Fruit fly (Drosophila melanogaster) whole organism, embryonic: ENCODE results near the gene CG11560.

Source experiments
- Awh ChIP-seq: fragments of 200-800 bp; sonication (Bioruptor generic); IDR thresholded peaks from 2 replicates; pipeline ENCODE4, ENCODE4 v1.3.6; 2022; ENCODE audit warnings: missing biosample characterization, missing genetic modification characterization
- CG10462 ChIP-seq: fragments of 200-800 bp; sonication (Bioruptor generic); optimal IDR thresholded peaks from 2 replicates; lab custom pipeline; 2016; ENCODE audit warnings: missing biosample characterization, missing genetic modification characterization
- CG10543 ChIP-seq: fragments of 200-800 bp; sonication (Bioruptor generic); optimal IDR thresholded peaks from 3 replicates; lab custom pipeline; 2017; ENCODE audit warnings: missing biosample characterization, mild to moderate bottlenecking, missing genetic modification characterization, moderate library complexity
- CG13123 ChIP-seq: fragments of 200-800 bp; sonication (Bioruptor generic); optimal IDR thresholded peaks from 2 replicates; lab custom pipeline; 2016; ENCODE audit warnings: missing biosample characterization, missing genetic modification characterization
- CG13894 ChIP-seq: fragments of 200-800 bp; sonication (Bioruptor generic); optimal IDR thresholded peaks from 3 replicates; lab custom pipeline; 2018; ENCODE audit warnings: missing biosample characterization, mild to moderate bottlenecking, missing genetic modification characterization, moderate library complexity
- CG16863 ChIP-seq: fragments of 200-800 bp; sonication (Bioruptor generic); optimal IDR thresholded peaks from 3 replicates; lab custom pipeline; 2016; ENCODE audit warnings: missing biosample characterization, missing genetic modification characterization
- CG17361 ChIP-seq: fragments of 200-800 bp; sonication (Bioruptor generic); IDR thresholded peaks from 3 replicates; pipeline ENCODE4 v1.3.6; 2022; ENCODE audit warnings: missing biosample characterization, missing genetic modification characterization
- CG17829 ChIP-seq: fragments of 200-800 bp; optimal IDR thresholded peaks from 2 replicates; lab custom pipeline; 2019; ENCODE audit warnings: missing biosample characterization, mild to moderate bottlenecking, missing genetic modification characterization, moderate library complexity
- CG18011 ChIP-seq: fragments of 200-800 bp; sonication (Bioruptor generic); optimal IDR thresholded peaks from 2 replicates; lab custom pipeline; 2017; ENCODE audit warnings: missing biosample characterization, missing genetic modification characterization, mild to moderate bottlenecking, moderate library complexity, missing genotype
- CG18262 ChIP-seq: fragments of 200-800 bp; optimal IDR thresholded peaks from 3 replicates; lab custom pipeline; 2019; ENCODE audit warnings: missing biosample characterization, mild to moderate bottlenecking, missing genetic modification characterization, moderate library complexity
- CG2712 ChIP-seq: fragments of 200-800 bp; optimal IDR thresholded peaks from 3 replicates; lab custom pipeline; 2019; ENCODE audit warnings: missing biosample characterization, mild to moderate bottlenecking, missing genetic modification characterization, moderate library complexity
- CG3065 ChIP-seq: fragments of 200-800 bp; sonication (Bioruptor generic); optimal IDR thresholded peaks from 2 replicates; lab custom pipeline; 2016; ENCODE audit warnings: missing biosample characterization, missing genetic modification characterization
- CG31441 ChIP-seq: fragments of 200-800 bp; sonication (Bioruptor generic); IDR thresholded peaks from 2 replicates; pipeline ENCODE4 v1.3.6; 2022; ENCODE audit warnings: missing biosample characterization, missing genetic modification characterization
- CG34224 ChIP-seq: fragments of 200-800 bp; sonication (Bioruptor generic); IDR thresholded peaks from 3 replicates; pipeline ENCODE4 v1.3.6; 2022; ENCODE audit warnings: missing biosample characterization, missing genetic modification characterization; ENCODE audit not compliant: partially characterized antibody
- CG3847 ChIP-seq: fragments of 200-800 bp; sonication (Bioruptor generic); IDR thresholded peaks from 2 replicates; pipeline ENCODE4 v1.3.6; 2022; ENCODE audit warnings: missing biosample characterization, missing genetic modification characterization
- CG5180 ChIP-seq: fragments of 200-800 bp; sonication (Bioruptor generic); optimal IDR thresholded peaks from 3 replicates; lab custom pipeline; 2017; ENCODE audit warnings: missing biosample characterization, missing genetic modification characterization, mild to moderate bottlenecking, moderate library complexity, missing genetic modification reagents
- CG8359 ChIP-seq: fragments of 200-800 bp; sonication (Bioruptor generic); optimal IDR thresholded peaks from 2 replicates; lab custom pipeline; 2017; ENCODE audit warnings: missing biosample characterization, mild to moderate bottlenecking, missing genetic modification characterization, borderline replicate concordance
- CG8388 ChIP-seq: fragments of 200-800 bp; sonication (Bioruptor generic); optimal IDR thresholded peaks from 2 replicates; lab custom pipeline; 2019; ENCODE audit warnings: missing biosample characterization, mild to moderate bottlenecking, missing genetic modification characterization, moderate library complexity
- CG9727 ChIP-seq: fragments of 200-800 bp; sonication (Bioruptor generic); optimal IDR thresholded peaks from 3 replicates; lab custom pipeline; 2017; ENCODE audit warnings: missing biosample characterization, mild to moderate bottlenecking, missing genetic modification characterization
- CoRest ChIP-seq: fragments of 200-800 bp; sonication (Bioruptor generic); optimal IDR thresholded peaks from 3 replicates; lab custom pipeline; 2018; ENCODE audit warnings: missing biosample characterization, mild to moderate bottlenecking, missing genetic modification characterization, moderate library complexity
- Doc3 ChIP-seq: fragments of 200-800 bp; sonication (Bioruptor generic); IDR thresholded peaks from 3 replicates; pipeline ENCODE4 v1.3.6; 2022; ENCODE audit warnings: missing biosample characterization, missing genetic modification characterization; ENCODE audit not compliant: partially characterized antibody
- Fer2 ChIP-seq: fragments of 200-800 bp; sonication (Bioruptor generic); optimal IDR thresholded peaks from 2 replicates; lab custom pipeline; 2018; ENCODE audit warnings: missing biosample characterization, mild to moderate bottlenecking, missing genetic modification characterization, moderate library complexity
- Hr51 ChIP-seq, 2 experiments: fragments of 200-800 bp; sonication (Bioruptor generic); optimal IDR thresholded peaks; 2 replicates in 1 of 2; 3 replicates in 1 of 2; lab custom pipeline; 2016 to 2018; ENCODE audit warnings: missing biosample characterization in 2 of 2, missing genetic modification characterization in 2 of 2, mild to moderate bottlenecking in 1 of 2, moderate library complexity in 1 of 2
- Oli ChIP-seq: fragments of 200-800 bp; sonication (Bioruptor generic); optimal IDR thresholded peaks from 2 replicates; lab custom pipeline; 2018; ENCODE audit warnings: missing biosample characterization, mild to moderate bottlenecking, missing genetic modification characterization, moderate library complexity
- Poxn ChIP-seq: fragments of 200-800 bp; sonication (Bioruptor generic); IDR thresholded peaks from 2 replicates; pipeline ENCODE4 v1.3.6; 2022; ENCODE audit warnings: missing biosample characterization, missing genetic modification characterization
- Rfx ChIP-seq: fragments of 200-800 bp; sonication (Bioruptor generic); IDR thresholded peaks from 2 replicates; pipeline ENCODE4 v1.3.6; 2022; ENCODE audit warnings: missing biosample characterization, missing genetic modification characterization
- chinmo ChIP-seq: fragments of 200-800 bp; sonication (Bioruptor generic); IDR thresholded peaks from 4 replicates; pipeline ENCODE4 v1.3.6; 2022; ENCODE audit warnings: missing biosample characterization, missing genetic modification characterization; ENCODE audit not compliant: partially characterized antibody
- dmrt99B ChIP-seq: fragments of 200-800 bp; sonication (Bioruptor generic); optimal IDR thresholded peaks from 2 replicates; lab custom pipeline; 2018; ENCODE audit warnings: missing biosample characterization, mild to moderate bottlenecking, missing genetic modification characterization, moderate library complexity
- hb ChIP-seq: fragments of 200-800 bp; sonication (Bioruptor generic); IDR thresholded peaks from 3 replicates; pipeline ENCODE4 v1.3.6; 2022; ENCODE audit warnings: missing biosample characterization, missing genetic modification characterization; ENCODE audit not compliant: partially characterized antibody
- kni ChIP-seq: fragments of 200-800 bp; sonication (Bioruptor generic); optimal IDR thresholded peaks from 3 replicates; lab custom pipeline; 2017; ENCODE audit warnings: mild to moderate bottlenecking, missing biosample characterization, missing genetic modification reagents, missing genetic modification characterization
- lab ChIP-seq: fragments of 200-800 bp; sonication (Bioruptor generic); optimal IDR thresholded peaks from 3 replicates; lab custom pipeline; 2017; ENCODE audit warnings: missing biosample characterization, missing genetic modification characterization, mild to moderate bottlenecking, moderate library complexity, missing genetic modification reagents
- odd ChIP-seq: fragments of 200-800 bp; sonication (Bioruptor generic); optimal IDR thresholded peaks from 2 replicates; lab custom pipeline; 2017; ENCODE audit warnings: missing biosample characterization, mild to moderate bottlenecking, missing genetic modification characterization
- pb ChIP-seq: fragments of 200-800 bp; sonication (Bioruptor generic); optimal IDR thresholded peaks from 3 replicates; lab custom pipeline; 2016; ENCODE audit warnings: missing biosample characterization, missing genetic modification characterization
- sc ChIP-seq, 3 experiments: fragments of >200 bp in 2 of 3; fragments of 200-800 bp in 1 of 3; sonication (Bioruptor generic) in 1 of 3; optimal IDR thresholded peaks; 2 replicates in 2 of 3; 3 replicates in 1 of 3; lab custom pipeline; 2017; ENCODE audit warnings: mild to moderate bottlenecking in 1 of 3, missing biosample characterization in 1 of 3, missing genetic modification characterization in 1 of 3, missing genetic modification reagents in 1 of 3
- sd ChIP-seq: fragments of 200-800 bp; sonication (Bioruptor generic); optimal IDR thresholded peaks from 3 replicates; lab custom pipeline; 2018; ENCODE audit warnings: missing biosample characterization, mild to moderate bottlenecking, missing genetic modification characterization, moderate library complexity
- sens ChIP-seq: fragments of 200-800 bp; sonication (Bioruptor generic); peaks from one replicate; lab custom pipeline; 2016; ENCODE audit warnings: missing biosample characterization, missing genetic modification characterization
- tgo ChIP-seq: fragments of 200-800 bp; sonication (Bioruptor generic); IDR thresholded peaks from 3 replicates; pipeline ENCODE4 v1.3.6; 2022; ENCODE audit warnings: missing biosample characterization, missing genetic modification characterization
- vvl ChIP-seq: fragments of 200-800 bp; sonication (Bioruptor generic); IDR thresholded peaks from 2 replicates; pipeline ENCODE4 v1.3.6; 2022; ENCODE audit warnings: missing biosample characterization, missing genetic modification characterization

The CG11560 gene

DNA sequence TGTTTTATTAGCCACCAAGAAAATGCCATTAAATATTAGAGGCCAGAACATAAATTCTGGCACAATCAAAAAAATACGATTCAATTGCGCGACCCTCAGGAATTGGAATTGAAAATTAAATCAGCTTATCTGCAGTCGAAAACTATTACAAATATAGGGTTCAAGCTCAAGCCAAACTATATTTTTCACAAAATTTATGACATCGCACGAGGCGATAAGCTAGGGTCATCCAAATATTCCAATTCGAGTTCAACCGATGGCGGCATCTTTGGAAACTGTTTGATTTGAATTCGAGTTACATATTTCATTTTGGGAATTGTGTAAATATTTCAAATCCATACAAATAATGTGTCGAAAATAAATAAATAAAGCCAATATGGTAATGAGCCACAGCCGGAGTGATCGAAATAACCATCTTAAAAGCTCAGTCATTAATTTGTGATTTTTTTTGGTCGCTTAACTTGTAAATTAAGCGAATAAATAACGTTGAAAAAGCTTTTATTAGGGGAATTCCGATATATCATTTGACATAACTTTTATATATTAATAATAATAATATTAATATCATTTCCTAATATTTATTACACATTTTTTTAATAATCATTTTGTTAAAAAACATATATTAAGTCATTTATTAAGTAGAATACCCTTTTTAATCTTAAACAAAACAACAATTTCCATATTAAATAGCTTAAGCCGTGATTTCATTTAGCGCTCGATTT, 34.7 kb upstream of the CG11560 start (continued):
- TF ChIP-seq CG18262 (tag; lab: Kevin White, UChicago) (peak; percentile 60), sens (GFP tag; lab: Kevin White, UChicago) (peak; percentile 49), CoRest (tag; lab: Kevin White, UChicago) (peak; percentile 13), Hr51 (GFP tag; optimal IDR thresholded peaks at IDR 0.05; lab: Kevin White, UChicago) (peak in 1 of 2 experiments; percentile 75), Oli (peak; percentile 23), CG2712 (tag; lab: Kevin White, UChicago) (peak; percentile 57), dmrt99B (tag; lab: Kevin White, UChicago) (peak; percentile 53), CG31441 (GFP tag; lab: Robert Waterston, UW) (peak; percentile 52), CG3847 (GFP tag; lab: Robert Waterston, UW) (no peak), CG3065 (no peak), CG8388 (GFP tag; lab: Kevin White, UChicago) (peak; percentile 33), odd (GFP tag; lab: Kevin White, UChicago) (peak; percentile 25), CG17829 (tag; lab: Kevin White, UChicago) (peak; percentile 36), CG8359 (GFP tag; lab: Kevin White, UChicago) (no peak), CG13123 (no peak), Rfx (GFP tag; lab: Robert Waterston, UW) (no peak)

DNA sequence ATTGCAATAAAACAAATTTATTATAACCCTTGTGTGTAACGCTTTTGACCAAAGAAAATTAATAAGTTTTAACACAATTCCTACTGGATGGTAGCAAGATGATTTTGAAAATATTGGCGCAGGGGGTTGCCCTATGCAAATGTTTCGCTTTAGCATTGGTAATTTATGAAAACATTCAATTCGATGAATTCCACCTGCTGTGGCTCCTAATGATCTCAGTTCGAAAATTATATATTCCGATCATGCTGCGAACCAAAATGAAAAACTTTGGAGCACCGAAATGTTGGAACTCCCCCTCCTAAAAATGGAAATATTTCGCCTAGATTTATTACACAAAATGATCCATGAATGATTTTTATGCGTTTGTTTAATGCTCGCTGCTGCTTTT, 34.1 kb upstream of the CG11560 start:
- TF ChIP-seq kni (GFP tag; lab: Kevin White, UChicago) = no peak
- TF ChIP-seq hb (GFP tag; lab: Robert Waterston, UW) = no peak
- TF ChIP-seq CG10543 (GFP tag; lab: Kevin White, UChicago) = no peak
- TF ChIP-seq CG17361 (GFP tag; lab: Robert Waterston, UW) = 0 out of 3 replicates have a peak, but pooled peaks have one; percentile 12
- no peak for TF ChIP-seq Doc3 (GFP tag; lab: Robert Waterston, UW)
- TF ChIP-seq sens (GFP tag; lab: Kevin White, UChicago) = peak; percentile 22
- no peak for TF ChIP-seq CG18011
- no peak for TF ChIP-seq CG16863 (GFP tag; lab: Kevin White, UChicago)
- TF ChIP-seq chinmo (GFP tag; lab: Robert Waterston, UW) = 0 out of 4 replicates have a peak, but pooled peaks have one; percentile 27
- no peak for TF ChIP-seq CG9727
- no peak for TF ChIP-seq CG13894 (tag; lab: Kevin White, UChicago)
- no peak for TF ChIP-seq Poxn
- no peak for TF ChIP-seq Fer2
- no peak for TF ChIP-seq pb (GFP tag; lab: Kevin White, UChicago)
- TF ChIP-seq lab (GFP tag; lab: Kevin White, UChicago) = no peak
- TF ChIP-seq vvl (GFP tag; lab: Robert Waterston, UW) = peak; percentile 78
- peak; percentile 63 for TF ChIP-seq sd
- TF ChIP-seq CG34224 (GFP tag; lab: Robert Waterston, UW) = no peak
- TF ChIP-seq CG10462 = no peak
- TF ChIP-seq sc (optimal IDR thresholded peaks at IDR 0.05; lab: Kevin White, UChicago) = no peak
- no peak for TF ChIP-seq sc (GFP tag; optimal IDR thresholded peaks at IDR 0.05; lab: Kevin White, UChicago)
- TF ChIP-seq tgo (GFP tag; lab: Robert Waterston, UW) = no peak
- TF ChIP-seq Awh (GFP tag; lab: Robert Waterston, UW) = peak; percentile 67
- TF ChIP-seq CG5180 (GFP tag; lab: Kevin White, UChicago) = no peak
